Worm (Caenorhabditis elegans): Measurements from ENCODE around the gene efa-6.
A peak's percentile ranks its signal among the peaks of the same experiment; 100 is the strongest.

DNA sequence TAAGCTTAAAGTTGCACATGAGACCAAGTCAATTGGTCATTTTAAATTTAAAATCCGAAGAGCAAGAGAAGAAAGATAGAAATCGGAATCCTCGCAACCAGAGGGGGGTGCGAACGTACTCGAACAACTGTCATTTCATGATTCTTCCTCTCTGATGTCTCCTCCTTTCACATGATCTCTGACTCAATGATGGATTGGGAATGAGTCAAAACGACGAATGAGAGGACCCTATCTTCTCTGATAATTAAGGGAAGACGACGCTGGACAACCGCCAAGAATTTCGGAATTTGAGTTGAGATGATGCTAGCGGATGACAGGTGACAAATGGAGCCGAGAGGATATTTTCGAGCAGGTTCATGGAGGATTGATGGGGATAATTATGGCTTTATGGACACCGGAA lies 22.8 kb upstream of the efa-6 start:
- TF ChIP-seq pqm-1 (tag; optimal IDR thresholded peaks at IDR 0.05) (no peak), lsy-2 (tag; optimal IDR thresholded peaks at IDR 0.05) (peak; percentile 17 to 54), grh-1 (GFP tag; IDR thresholded peaks at IDR 0.05) (no peak), ama-1 (optimal IDR thresholded peaks at IDR 0.05) (no peak), nhr-237 (tag; optimal IDR thresholded peaks at IDR 0.05) (no peak), mdl-1 (tag; optimal IDR thresholded peaks at IDR 0.05) (no peak), irx-1 (tag; optimal IDR thresholded peaks at IDR 0.05) (no peak), rnt-1 (tag; optimal IDR thresholded peaks at IDR 0.05) (peak; percentile 80), fos-1 (tag; optimal IDR thresholded peaks at IDR 0.05) (no peak), tbx-2 (tag; optimal IDR thresholded peaks at IDR 0.05) (peak; percentile 27)
